Worm (Caenorhabditis elegans) whole organism, L4 larva: ENCODE measurements around the gene R166.3.

ENCODE experiments used
- F10B5.3 ChIP-seq: sonication (generic microtip); optimal IDR thresholded peaks from 2 replicates; lab custom pipeline; 2016; ENCODE audit warnings: mild to moderate bottlenecking, missing genetic modification characterization, missing compliant biosample characterization
- F26F4.8 ChIP-seq: fragments of 200-800 bp; sonication (Bioruptor generic); conservative IDR thresholded peaks from 2 replicates; pipeline ENCODE4 v1.3.6; 2022; ENCODE audit warnings: missing genetic modification characterization, missing compliant biosample characterization
- F44E2.7 ChIP-seq: fragments of 200-800 bp; sonication (Bioruptor generic); IDR thresholded peaks from 2 replicates; pipeline ENCODE4 v2.1.2; 2022; ENCODE audit warnings: missing genetic modification characterization, missing compliant biosample characterization
- T20F7.1 ChIP-seq: fragments of 200-800 bp; sonication (Bioruptor generic); optimal IDR thresholded peaks from 2 replicates; lab custom pipeline; 2018; ENCODE audit warnings: mild to moderate bottlenecking, missing genetic modification characterization, missing compliant biosample characterization
- T26A8.4 ChIP-seq: fragments of 200-800 bp; sonication (Bioruptor generic); IDR thresholded peaks from 2 replicates; pipeline ENCODE4 v1.3.6; 2022; ENCODE audit warnings: missing genetic modification characterization, missing compliant biosample characterization
- Y105C5A.15 ChIP-seq: fragments of 200-800 bp; sonication (Bioruptor generic); IDR thresholded peaks from 2 replicates; pipeline ENCODE4 v1.3.6; 2022; ENCODE audit warnings: missing genetic modification characterization, missing compliant biosample characterization
- Y48G9A.11 ChIP-seq: fragments of 200-800 bp; sonication (Bioruptor generic); IDR thresholded peaks from 2 replicates; pipeline ENCODE4 v1.3.6; 2022; ENCODE audit warnings: missing genetic modification reagents, missing genetic modification characterization, missing compliant biosample characterization
- Y5F2A.4 ChIP-seq: fragments of 200-800 bp; sonication (Bioruptor generic); optimal IDR thresholded peaks from 2 replicates; lab custom pipeline; 2018; ENCODE audit warnings: mild to moderate bottlenecking, missing genetic modification characterization, missing compliant biosample characterization
- Y75B8A.6 ChIP-seq: fragments of 200-800 bp; sonication (Bioruptor generic); IDR thresholded peaks from 2 replicates; pipeline ENCODE4 v1.3.6; 2022; ENCODE audit warnings: missing genetic modification reagents, missing genetic modification characterization, missing compliant biosample characterization
- ZK337.2 ChIP-seq: fragments of 200-800 bp; sonication (Bioruptor generic); IDR thresholded peaks from 2 replicates; pipeline ENCODE4 v1.3.6; 2022; ENCODE audit warnings: missing genetic modification reagents, missing genetic modification characterization, missing compliant biosample characterization
- ZK546.5 ChIP-seq, 2 experiments: sonication (generic microtip); optimal IDR thresholded peaks; 2 replicates each; lab custom pipeline; 2017; ENCODE audit warnings: missing biosample characterization in 2 of 2, missing genetic modification characterization in 2 of 2
- ama-1 ChIP-seq: fragments of 150-350 bp; optimal IDR thresholded peaks from 2 replicates; lab custom pipeline; 2014; ENCODE audit warnings: inconsistent platforms, mixed read lengths
- arid-1 ChIP-seq: fragments of 200-800 bp; sonication (Bioruptor generic); conservative IDR thresholded peaks from 2 replicates; pipeline ENCODE4 v1.3.6; 2022; ENCODE audit warnings: missing genetic modification reagents, missing genetic modification characterization, missing compliant biosample characterization
- attf-4 ChIP-seq: sonication (generic microtip); optimal IDR thresholded peaks from 3 replicates; lab custom pipeline; 2017; ENCODE audit warnings: missing biosample characterization, missing genetic modification characterization
- ceh-44 ChIP-seq: fragments of 200-800 bp; sonication (Bioruptor generic); IDR thresholded peaks from 2 replicates; pipeline ENCODE4 v1.3.6; 2022; ENCODE audit warnings: missing genetic modification reagents, missing genetic modification characterization, missing compliant biosample characterization
- ceh-82 ChIP-seq: sonication (generic microtip); optimal IDR thresholded peaks from 2 replicates; lab custom pipeline; 2017; ENCODE audit warnings: missing biosample characterization, missing genetic modification characterization
- ces-1 ChIP-seq: fragments of 150-350 bp; sonication (generic microtip); optimal IDR thresholded peaks from 4 replicates; lab custom pipeline; 2014; ENCODE audit warnings: missing biosample characterization, missing genetic modification reagents, missing genetic modification characterization
- cey-2 ChIP-seq: sonication (generic microtip); optimal IDR thresholded peaks from 3 replicates; lab custom pipeline; 2017; ENCODE audit warnings: missing genetic modification characterization, mild to moderate bottlenecking, missing compliant biosample characterization, antibody characterized with exemption, borderline replicate concordance; ENCODE audit not compliant: insufficient read depth
- daf-16 ChIP-seq, 3 experiments: sonication (generic microtip); optimal IDR thresholded peaks; 2 replicates each; lab custom pipeline; 2016 to 2017; ENCODE audit warnings: missing genetic modification characterization in 3 of 3, missing genetic modification reagents in 3 of 3, mild to moderate bottlenecking in 2 of 3, missing compliant biosample characterization in 2 of 3, missing biosample characterization in 1 of 3, moderate library complexity in 1 of 3
- daf-8 ChIP-seq: fragments of 200-800 bp; sonication (Bioruptor generic); IDR thresholded peaks from 2 replicates; pipeline ENCODE4 v1.3.6; 2022; ENCODE audit warnings: missing genetic modification characterization, missing compliant biosample characterization
- dmd-8 ChIP-seq: fragments of 200-800 bp; sonication (Bioruptor generic); IDR thresholded peaks from 2 replicates; pipeline ENCODE4 v1.3.6; 2022; ENCODE audit warnings: missing genetic modification characterization, missing compliant biosample characterization
- egl-43 ChIP-seq: fragments of 200-800 bp; sonication (Bioruptor generic); IDR thresholded peaks from 2 replicates; pipeline ENCODE4 v1.3.6; 2022; ENCODE audit warnings: missing genetic modification reagents, missing genetic modification characterization, missing compliant biosample characterization
- gei-8 ChIP-seq: fragments of 200-800 bp; sonication (Bioruptor generic); optimal IDR thresholded peaks from 2 replicates; lab custom pipeline; 2018; ENCODE audit warnings: mild to moderate bottlenecking, missing genetic modification characterization, missing compliant biosample characterization
- hmg-1.1 ChIP-seq: fragments of 200-800 bp; sonication (Bioruptor generic); IDR thresholded peaks from 2 replicates; pipeline ENCODE4 v1.3.6; 2022; ENCODE audit warnings: missing genetic modification reagents, missing genetic modification characterization, missing compliant biosample characterization
- jun-1 ChIP-seq: fragments of 150-350 bp; optimal IDR thresholded peaks from 2 replicates; lab custom pipeline; 2014; ENCODE audit warnings: missing biosample characterization, missing genetic modification reagents, missing genetic modification characterization
- lin-29 ChIP-seq: fragments of 200-800 bp; sonication (Bioruptor generic); IDR thresholded peaks from 2 replicates; pipeline ENCODE4 v1.3.6; 2022; ENCODE audit warnings: missing genetic modification reagents, missing genetic modification characterization, missing compliant biosample characterization
- lin-38 ChIP-seq: fragments of 200-800 bp; sonication (Bioruptor generic); IDR thresholded peaks from 2 replicates; pipeline ENCODE4 v1.3.6; 2022; ENCODE audit warnings: missing genetic modification reagents, missing genetic modification characterization, missing compliant biosample characterization
- madf-9 ChIP-seq: fragments of 200-800 bp; sonication (Bioruptor generic); conservative IDR thresholded peaks from 2 replicates; pipeline ENCODE4 v1.3.6; 2022; ENCODE audit warnings: missing genetic modification reagents, missing genetic modification characterization, missing compliant biosample characterization
- mes-2 ChIP-seq: sonication (generic microtip); optimal IDR thresholded peaks from 2 replicates; lab custom pipeline; 2016; ENCODE audit warnings: missing genotype, mild to moderate bottlenecking, missing genetic modification characterization, missing compliant biosample characterization; ENCODE audit not compliant: poor library complexity, severe bottlenecking
- mxl-2 ChIP-seq: fragments of 200-800 bp; sonication (Bioruptor generic); conservative IDR thresholded peaks from 2 replicates; pipeline ENCODE4 v1.3.6; 2022; ENCODE audit warnings: missing genetic modification reagents, missing genetic modification characterization, missing compliant biosample characterization
- nhr-10 ChIP-seq: fragments of 150-350 bp; optimal IDR thresholded peaks from 2 replicates; lab custom pipeline; 2014; ENCODE audit warnings: missing biosample characterization, missing genetic modification characterization
- nhr-25 ChIP-seq: sonication (generic microtip); optimal IDR thresholded peaks from 2 replicates; lab custom pipeline; 2017; ENCODE audit warnings: missing genetic modification characterization, mild to moderate bottlenecking, missing compliant biosample characterization, antibody characterized with exemption, moderate library complexity, borderline replicate concordance; ENCODE audit not compliant: insufficient read depth
- nhr-28 ChIP-seq: fragments of 150-350 bp; optimal IDR thresholded peaks from 2 replicates; lab custom pipeline; 2014; ENCODE audit warnings: missing biosample characterization, missing genetic modification characterization
- nhr-48 ChIP-seq: sonication (generic microtip); optimal IDR thresholded peaks from 2 replicates; lab custom pipeline; 2016; ENCODE audit warnings: mild to moderate bottlenecking, missing genetic modification characterization, missing compliant biosample characterization
- nhr-6 ChIP-seq: fragments of 150-350 bp; optimal IDR thresholded peaks from 2 replicates; lab custom pipeline; 2014; ENCODE audit warnings: missing biosample characterization, missing genetic modification characterization
- nhr-77 ChIP-seq: fragments of 150-350 bp; optimal IDR thresholded peaks from 2 replicates; lab custom pipeline; 2014; ENCODE audit warnings: missing biosample characterization, missing genetic modification characterization
- pha-4 ChIP-seq, 2 experiments: fragments of 150-350 bp in 1 of 2; fragments of 200-800 bp in 1 of 2; sonication (Bioruptor generic) in 1 of 2; IDR thresholded peaks in 1 of 2; optimal IDR thresholded peaks in 1 of 2; 2 replicates each; pipeline versions ENCODE4 v1.3.6 to Lab custom; 2014 to 2022; ENCODE audit warnings: missing genetic modification characterization in 2 of 2, missing genetic modification reagents in 2 of 2, missing biosample characterization in 1 of 2, missing compliant biosample characterization in 1 of 2
- php-3 ChIP-seq: fragments of 200-800 bp; sonication (Bioruptor generic); IDR thresholded peaks from 2 replicates; pipeline ENCODE4 v1.3.6; 2022; ENCODE audit warnings: missing genetic modification reagents, missing genetic modification characterization, missing compliant biosample characterization
- pqm-1 ChIP-seq: sonication (generic microtip); optimal IDR thresholded peaks from 2 replicates; lab custom pipeline; 2017; ENCODE audit warnings: missing biosample characterization, missing genetic modification characterization
- saeg-2 ChIP-seq: fragments of 200-800 bp; sonication (Bioruptor generic); IDR thresholded peaks from 2 replicates; pipeline ENCODE4 v1.3.6; 2022; ENCODE audit warnings: missing genetic modification reagents, missing genetic modification characterization, missing compliant biosample characterization
- snpc-1.2 ChIP-seq: fragments of 200-800 bp; sonication (Bioruptor generic); IDR thresholded peaks from 2 replicates; pipeline ENCODE4 v1.3.6; 2022; ENCODE audit warnings: missing genetic modification reagents, missing genetic modification characterization, missing compliant biosample characterization
- snpc-4 ChIP-seq: fragments of 150-350 bp; optimal IDR thresholded peaks from 2 replicates; lab custom pipeline; 2014; ENCODE audit warnings: missing biosample characterization, missing genetic modification characterization
- spr-1 ChIP-seq: sonication (generic microtip); optimal IDR thresholded peaks from 2 replicates; lab custom pipeline; 2016; ENCODE audit warnings: mild to moderate bottlenecking, missing genetic modification characterization, missing compliant biosample characterization
- tag-97 ChIP-seq: fragments of 200-800 bp; sonication (Bioruptor generic); IDR thresholded peaks from 2 replicates; pipeline ENCODE4 v1.3.6; 2022; ENCODE audit warnings: missing genetic modification characterization, missing compliant biosample characterization
- unc-62 ChIP-seq, 3 experiments: fragments of 150-350 bp in 1 of 3; sonication (generic microtip); optimal IDR thresholded peaks in 2 of 3; peaks in 1 of 3; 1 replicate in 1 of 3; 2 replicates in 2 of 3; lab custom pipeline; 2014 to 2017; ENCODE audit warnings: missing biosample characterization in 3 of 3, missing genetic modification characterization in 3 of 3, missing genetic modification reagents in 3 of 3, missing genotype in 1 of 3
- zfp-3 ChIP-seq: fragments of 200-800 bp; sonication (Bioruptor generic); conservative IDR thresholded peaks from 2 replicates; pipeline ENCODE4 v1.3.6; 2022; ENCODE audit warnings: missing genetic modification reagents, missing genetic modification characterization, missing compliant biosample characterization

The R166.3 gene

DNA sequence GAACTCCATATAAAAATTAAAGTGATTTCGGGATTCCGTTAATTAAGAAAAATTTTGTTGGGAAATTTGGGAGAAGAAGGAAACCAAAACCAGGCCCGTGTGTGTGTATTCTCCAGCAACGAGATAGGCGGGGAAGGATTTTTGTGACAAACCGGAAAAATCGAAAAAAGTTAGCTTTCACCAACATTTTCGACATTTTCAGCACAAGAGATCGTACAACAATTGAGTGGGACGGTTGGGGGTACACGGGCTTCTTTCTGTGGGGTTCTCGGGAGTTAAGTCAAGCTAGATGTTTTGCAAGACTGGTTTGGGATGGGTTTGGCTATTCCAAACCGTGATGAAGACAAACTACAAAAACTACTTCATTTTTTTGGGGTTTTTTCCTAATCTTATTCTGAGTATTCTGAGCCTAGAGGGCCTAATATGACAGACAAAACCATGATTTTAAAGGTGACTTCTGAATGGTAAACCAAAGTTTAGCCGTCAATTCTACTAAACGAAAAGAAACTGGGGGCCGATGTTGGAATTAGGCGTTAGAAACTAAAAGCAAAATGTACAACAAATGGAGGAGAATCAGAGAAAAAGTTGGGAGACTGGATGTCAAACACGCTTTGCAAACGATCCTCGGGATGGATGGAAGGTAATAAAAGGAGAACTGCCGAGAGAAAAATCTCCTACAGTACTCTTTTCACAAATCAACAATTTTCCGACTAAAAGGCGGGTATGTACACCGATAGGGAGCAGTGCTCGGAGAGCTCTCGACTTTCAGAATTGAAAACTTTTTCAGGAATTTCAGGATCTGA lies 3.7 kb upstream of the R166.3 start (continued):
- TF ChIP-seq Y48G9A.11 (peak; percentile 22; the same call in 1 of the 2 replicates), saeg-2 (GFP tag; lab: Robert Waterston, UW) (peak; percentile 42; the same call in 1 of the 2 replicates), lin-38 (GFP tag; lab: Robert Waterston, UW) (peak; percentile 42), cey-2 (tag; lab: Kevin White, UChicago) (no peak), unc-62 (GFP tag; optimal IDR thresholded peaks at IDR 0.05 in 1 of 2; lab: Kevin White, UChicago) (peak in 1 of 2 experiments; percentile 72), unc-62 (tag; optimal IDR thresholded peaks at IDR 0.05; lab: Kevin White, UChicago) (no peak), pqm-1 (tag; lab: Kevin White, UChicago) (no peak), zfp-3 (GFP tag; lab: Robert Waterston, UW) (no peak; the same call in 1 of the 2 replicates), spr-1 (no peak), ZK546.5 (tag; optimal IDR thresholded peaks at IDR 0.05; lab: Kevin White, UChicago) (no peak), nhr-10 (tag; lab: Kevin White, UChicago) (no peak), arid-1 (GFP tag; lab: Robert Waterston, UW) (peak; percentile 66; the same call in 1 of the 2 replicates), nhr-48 (tag; lab: Kevin White, UChicago) (peak; percentile 7), egl-43 (GFP tag; lab: Robert Waterston, UW) (peak; percentile 87), nhr-25 (tag; lab: Kevin White, UChicago) (peak; percentile 72), ces-1 (no peak), snpc-1.2 (GFP tag; lab: Robert Waterston, UW) (peak; percentile 70), T26A8.4 (peak; percentile 51), T20F7.1 (no peak), hmg-1.1 (no peak; the same call in 1 of the 2 replicates), ZK337.2 (GFP tag; lab: Robert Waterston, UW) (peak; percentile 55; the same call in 1 of the 2 replicates), ceh-82 (no peak), lin-29 (peak; percentile 52), php-3 (GFP tag; lab: Robert Waterston, UW) (peak; percentile 51; the same call in 1 of the 2 replicates), daf-16 (GFP tag; optimal IDR thresholded peaks at IDR 0.05; lab: Kevin White, UChicago) (no peak), daf-16 (tag; optimal IDR thresholded peaks at IDR 0.05; lab: Kevin White, UChicago) (peak; percentile 17), nhr-77 (tag; lab: Kevin White, UChicago) (no peak), F26F4.8 (GFP tag; lab: Robert Waterston, UW) (0 out of 2 replicates have a peak, but pooled peaks have one; percentile 6), ama-1 (lab: Kevin White, UChicago) (peak; percentile 90), nhr-6 (tag; lab: Kevin White, UChicago) (peak; percentile 4), dmd-8 (GFP tag; lab: Robert Waterston, UW) (0 out of 2 replicates have a peak, but pooled peaks have one; percentile 61), snpc-4 (tag; lab: Kevin White, UChicago) (no peak), tag-97 (GFP tag; lab: Robert Waterston, UW) (peak; percentile 11; the same call in 1 of the 2 replicates), ceh-44 (GFP tag; lab: Robert Waterston, UW) (no peak), mes-2 (tag; lab: Kevin White, UChicago) (peak; percentile 21), F44E2.7 (GFP tag; lab: Robert Waterston, UW) (no peak), mxl-2 (GFP tag; lab: Robert Waterston, UW) (no peak), pha-4 (GFP tag; IDR thresholded peaks at IDR 0.05; lab: Robert Waterston, UW) (no peak; the same call in none of the 2 replicates), pha-4 (tag; optimal IDR thresholded peaks at IDR 0.05; lab: Kevin White, UChicago) (no peak), Y5F2A.4 (GFP tag; lab: Kevin White, UChicago) (no peak), F10B5.3 (tag; lab: Kevin White, UChicago) (no peak), nhr-28 (no peak), attf-4 (tag; lab: Kevin White, UChicago) (peak; percentile 22), madf-9 (peak; percentile 4; the same call in 1 of the 2 replicates), Y105C5A.15 (peak; percentile 14; the same call in 1 of the 2 replicates), gei-8 (peak; percentile 1), jun-1 (tag; lab: Kevin White, UChicago) (no peak), Y75B8A.6 (no peak; the same call in 1 of the 2 replicates), daf-8 (no peak)
